Worm (Caenorhabditis elegans): Measurements from ENCODE around the gene Y75B8A.33.

DNA sequence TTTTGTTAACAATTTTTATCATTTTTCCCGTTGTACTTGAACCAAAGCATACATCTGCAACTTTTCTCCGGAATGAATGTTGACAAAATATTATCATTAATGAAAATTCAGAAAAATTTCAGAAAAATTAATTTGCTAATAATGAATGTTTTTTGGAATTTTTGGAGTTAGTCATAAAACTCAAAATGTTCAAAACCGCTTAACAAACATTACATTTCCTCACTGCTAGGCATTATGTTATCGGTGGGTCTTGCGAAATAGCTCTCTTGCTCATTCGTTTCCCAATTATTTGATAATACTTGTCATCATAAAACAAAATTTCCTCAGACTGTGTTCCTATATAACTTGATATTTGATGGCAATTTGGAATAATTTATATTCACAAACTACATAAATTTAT lies 54.3 kb downstream of the Y75B8A.33 start, which contains the start of gene Y75B8A.39:
- no peak for TF ChIP-seq lsy-2 (tag; optimal IDR thresholded peaks at IDR 0.05)
- TF ChIP-seq dmd-4 (tag; optimal IDR thresholded peaks at IDR 0.05) = no peak
- no peak for TF ChIP-seq nhr-237 (tag; optimal IDR thresholded peaks at IDR 0.05)
- no peak for TF ChIP-seq ama-1 (optimal IDR thresholded peaks at IDR 0.05)
- no peak for TF ChIP-seq nhr-77 (tag; optimal IDR thresholded peaks at IDR 0.05)
- TF ChIP-seq nhr-11 (tag; optimal IDR thresholded peaks at IDR 0.05) = no peak
- TF ChIP-seq ceh-16 (tag; optimal IDR thresholded peaks at IDR 0.05) = no peak

Data from whole organism, L2 larva.